Fruit fly (Drosophila melanogaster) whole organism, wandering third instar larva: ENCODE data around the gene CG4115.

Source experiments
- Abd-B ChIP-seq: fragments of >200 bp; optimal IDR thresholded peaks from 2 replicates; lab custom pipeline; 2017; ENCODE audit warnings: missing biosample characterization, missing genetic modification characterization
- CrebA ChIP-seq: fragments of 200-800 bp; sonication (Bioruptor generic); optimal IDR thresholded peaks from 2 replicates; lab custom pipeline; 2016; ENCODE audit warnings: missing biosample characterization, mild to moderate bottlenecking, missing genetic modification characterization, borderline replicate concordance
- Hr78 ChIP-seq: fragments of >200 bp; optimal IDR thresholded peaks from 2 replicates; lab custom pipeline; 2017; ENCODE audit warnings: missing biosample characterization, missing genetic modification characterization
- Hr83 ChIP-seq: fragments of 200-300 bp; sonication (Bioruptor generic); optimal IDR thresholded peaks from 2 replicates; lab custom pipeline; 2016; ENCODE audit warnings: missing biosample characterization, mild to moderate bottlenecking, missing genetic modification characterization, moderate library complexity; ENCODE audit not compliant: poor library complexity, severe bottlenecking
- Mio ChIP-seq: sonication (Bioruptor generic); optimal IDR thresholded peaks from 2 replicates; lab custom pipeline; 2016; ENCODE audit warnings: missing biosample characterization, missing genetic modification characterization
- Myc ChIP-seq: fragments of >200 bp; optimal IDR thresholded peaks from 2 replicates; lab custom pipeline; 2017
- br ChIP-seq: fragments of 200-800 bp; sonication (Bioruptor generic); optimal IDR thresholded peaks from 2 replicates; lab custom pipeline; 2016; ENCODE audit warnings: missing biosample characterization, missing genetic modification characterization
- ey ChIP-seq: fragments of 200-800 bp; sonication (Bioruptor generic); optimal IDR thresholded peaks from 2 replicates; lab custom pipeline; 2016; ENCODE audit warnings: missing biosample characterization, missing genetic modification characterization
- foxo ChIP-seq, 2 experiments: fragments of 200-800 bp; sonication (Bioruptor generic); optimal IDR thresholded peaks; 2 replicates in 1 of 2; 3 replicates in 1 of 2; lab custom pipeline; 2016 to 2017; ENCODE audit warnings: missing biosample characterization in 2 of 2, missing genetic modification characterization in 2 of 2
- fru ChIP-seq: fragments of 200-800 bp; sonication (Bioruptor generic); optimal IDR thresholded peaks from 3 replicates; lab custom pipeline; 2016; ENCODE audit warnings: missing biosample characterization, mild to moderate bottlenecking, missing genetic modification characterization
- h ChIP-seq: fragments of 200-800 bp; sonication (Bioruptor generic); optimal IDR thresholded peaks from 3 replicates; lab custom pipeline; 2016; ENCODE audit warnings: missing biosample characterization, mild to moderate bottlenecking, missing genetic modification characterization
- lola ChIP-seq: fragments of >200 bp; optimal IDR thresholded peaks from 2 replicates; lab custom pipeline; 2017; ENCODE audit warnings: missing biosample characterization, missing genetic modification characterization

DNA sequence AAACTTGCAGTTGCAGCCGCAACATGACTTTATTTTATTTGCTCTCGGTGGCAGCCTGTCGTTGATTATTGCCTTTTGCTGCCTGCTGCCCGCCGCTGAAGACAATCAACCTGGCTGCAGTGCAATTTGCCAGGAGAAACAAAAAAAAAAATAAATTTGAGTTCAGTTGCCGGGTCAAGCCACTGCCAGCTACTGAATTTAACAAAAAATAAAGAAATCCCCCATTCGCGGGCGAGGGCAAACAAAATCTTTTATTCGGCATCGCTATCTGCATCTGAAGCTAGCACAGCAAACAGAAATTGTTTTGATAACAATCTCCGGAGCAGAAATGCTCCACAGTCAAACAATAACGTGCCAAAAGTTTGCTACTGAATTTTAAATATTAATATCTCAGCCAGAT, 42.5 kb upstream of the CG4115 start:
- TF ChIP-seq lola (GFP tag; lab: Kevin White, UChicago) (no peak), Hr83 (no peak), ey (GFP tag; lab: Kevin White, UChicago) (no peak), Myc (lab: Kevin White, UChicago) (no peak), Abd-B (GFP tag; lab: Kevin White, UChicago) (no peak), Mio (GFP tag; lab: Kevin White, UChicago) (no peak), CrebA (GFP tag; lab: Kevin White, UChicago) (no peak), br (GFP tag; lab: Kevin White, UChicago) (no peak), h (GFP tag; lab: Kevin White, UChicago) (no peak), fru (GFP tag; lab: Kevin White, UChicago) (no peak), foxo (GFP tag; optimal IDR thresholded peaks at IDR 0.05; lab: Kevin White, UChicago) (no peak), Hr78 (GFP tag; lab: Kevin White, UChicago) (no peak)
